Fruit fly (Drosophila melanogaster) whole organism, pupa: ENCODE measurements around the gene Trs33.

Source experiments
- CG13204 ChIP-seq: fragments of 200-800 bp; sonication (Bioruptor generic); optimal IDR thresholded peaks from 2 replicates; lab custom pipeline; 2018; ENCODE audit warnings: missing biosample characterization, mild to moderate bottlenecking, missing genetic modification characterization, moderate library complexity
- CG17806 ChIP-seq: fragments of 200-800 bp; sonication (Bioruptor generic); optimal IDR thresholded peaks from 2 replicates; lab custom pipeline; 2018; ENCODE audit warnings: missing biosample characterization, mild to moderate bottlenecking, missing genetic modification characterization, moderate library complexity
- CG34367 ChIP-seq: fragments of 200-800 bp; sonication (Bioruptor generic); optimal IDR thresholded peaks from 2 replicates; lab custom pipeline; 2018; ENCODE audit warnings: missing biosample characterization, mild to moderate bottlenecking, missing genetic modification characterization
- CG8301 ChIP-seq: fragments of 200-800 bp; sonication (Bioruptor generic); optimal IDR thresholded peaks from 2 replicates; lab custom pipeline; 2018; ENCODE audit warnings: missing biosample characterization, mild to moderate bottlenecking, missing genetic modification characterization
- EcR ChIP-seq: fragments of 200-800 bp; sonication (Bioruptor generic); optimal IDR thresholded peaks from 3 replicates; lab custom pipeline; 2019; ENCODE audit warnings: missing biosample characterization, missing genetic modification characterization, mild to moderate bottlenecking, moderate library complexity, missing genetic modification reagents
- Ets98B ChIP-seq: fragments of 200-800 bp; sonication (Bioruptor generic); IDR thresholded peaks from 2 replicates; pipeline ENCODE4 v1.3.6; 2022; ENCODE audit warnings: missing biosample characterization, missing genetic modification characterization
- gl ChIP-seq: fragments of 200-800 bp; sonication (Bioruptor generic); optimal IDR thresholded peaks from 2 replicates; lab custom pipeline; 2018; ENCODE audit warnings: missing biosample characterization, mild to moderate bottlenecking, missing genetic modification characterization
- rn ChIP-seq: fragments of 200-800 bp; sonication (Bioruptor generic); IDR thresholded peaks from 2 replicates; pipeline ENCODE4 v1.3.6; 2022; ENCODE audit warnings: missing biosample characterization, missing genetic modification characterization

dm6 chr3R:15345198-15346017, 5.4 kb downstream of the Trs33 start:
- no peak for TF ChIP-seq EcR (GFP tag; lab: Kevin White, UChicago)
- no peak for TF ChIP-seq Ets98B (GFP tag; lab: Robert Waterston, UW)
- TF ChIP-seq rn = no peak
- no peak for TF ChIP-seq CG13204 (GFP tag; lab: Kevin White, UChicago)
- TF ChIP-seq CG34367 (tag; lab: Kevin White, UChicago) = no peak
- no peak for TF ChIP-seq CG17806
- no peak for TF ChIP-seq gl (tag; lab: Kevin White, UChicago)
- peak; percentile 10 for TF ChIP-seq CG8301
